Worm (Caenorhabditis elegans) whole organism, L1 larva: ENCODE results near the gene C29H12.6.

ENCODE experiments used
- Y116A8C.19 ChIP-seq: sonication (generic microtip); optimal IDR thresholded peaks from 2 replicates; lab custom pipeline; 2016; ENCODE audit warnings: missing compliant biosample characterization, missing genetic modification characterization, borderline replicate concordance
- blmp-1 ChIP-seq: fragments of 150-350 bp; optimal IDR thresholded peaks from 2 replicates; lab custom pipeline; 2014; ENCODE audit warnings: missing biosample characterization, missing genetic modification characterization
- ceh-8 ChIP-seq: fragments of 200-800 bp; sonication (Bioruptor generic); optimal IDR thresholded peaks from 2 replicates; lab custom pipeline; 2018; ENCODE audit warnings: mild to moderate bottlenecking, missing genetic modification characterization, moderate library complexity, missing compliant biosample characterization
- dpl-1 ChIP-seq, 3 experiments: fragments of 150-350 bp in 2 of 3; sonication (generic microtip) in 1 of 3; optimal IDR thresholded peaks; 2 replicates each; lab custom pipeline; 2014 to 2017; ENCODE audit warnings: missing biosample characterization in 3 of 3, missing genetic modification characterization in 3 of 3, missing genetic modification reagents in 3 of 3
- efl-1 ChIP-seq, 4 experiments: fragments of 150-350 bp; optimal IDR thresholded peaks in 3 of 4; peaks in 1 of 4; 1 replicate in 1 of 4; 2 replicates in 3 of 4; lab custom pipeline; 2014; ENCODE audit warnings: missing biosample characterization in 2 of 4, missing genetic modification characterization in 2 of 4, missing genetic modification reagents in 2 of 4
- egl-13 ChIP-seq: sonication (generic microtip); optimal IDR thresholded peaks from 2 replicates; lab custom pipeline; 2016; ENCODE audit warnings: missing genotype, missing genetic modification reagents, missing genetic modification characterization, missing compliant biosample characterization
- egl-27 ChIP-seq, 2 experiments: fragments of 150-350 bp in 1 of 2; sonication (generic microtip); optimal IDR thresholded peaks; 3 replicates each; lab custom pipeline; 2017 to 2018; ENCODE audit warnings: missing biosample characterization in 2 of 2, missing genetic modification characterization in 2 of 2, missing genetic modification reagents in 2 of 2
- elt-3 ChIP-seq, 6 experiments: fragments of 150-350 bp in 1 of 6; sonication (generic microtip); optimal IDR thresholded peaks; 2 replicates each; lab custom pipeline; 2017 to 2018; ENCODE audit warnings: missing biosample characterization in 6 of 6, missing genetic modification characterization in 6 of 6, inconsistent platforms in 1 of 6
- fkh-10 ChIP-seq: sonication (generic microtip); optimal IDR thresholded peaks from 2 replicates; lab custom pipeline; 2017; ENCODE audit warnings: missing biosample characterization, missing genetic modification reagents, missing genetic modification characterization
- fkh-8 ChIP-seq: sonication (generic microtip); optimal IDR thresholded peaks from 2 replicates; lab custom pipeline; 2016; ENCODE audit warnings: mild to moderate bottlenecking, missing genetic modification characterization, missing compliant biosample characterization
- isw-1 ChIP-seq: fragments of 200-800 bp; sonication (Bioruptor generic); IDR thresholded peaks from 2 replicates; pipeline ENCODE4 v1.3.6; 2022; ENCODE audit warnings: missing genetic modification characterization, missing compliant biosample characterization
- lin-14 ChIP-seq: fragments of 200-800 bp; sonication (Bioruptor generic); optimal IDR thresholded peaks from 2 replicates; lab custom pipeline; 2018; ENCODE audit warnings: mild to moderate bottlenecking, missing genetic modification characterization, moderate library complexity, missing compliant biosample characterization
- lin-39 ChIP-seq: fragments of 150-350 bp; optimal IDR thresholded peaks from 2 replicates; lab custom pipeline; 2014; ENCODE audit warnings: missing biosample characterization, missing genetic modification reagents, missing genetic modification characterization
- mab-9 ChIP-seq: fragments of 200-800 bp; sonication (Bioruptor generic); IDR thresholded peaks from 2 replicates; pipeline ENCODE4 v1.3.6; 2022; ENCODE audit warnings: missing genetic modification reagents, missing genetic modification characterization, missing compliant biosample characterization
- nhr-20 ChIP-seq: sonication (generic microtip); optimal IDR thresholded peaks from 2 replicates; lab custom pipeline; 2016; ENCODE audit warnings: mild to moderate bottlenecking, missing genetic modification characterization, missing compliant biosample characterization
- nhr-47 ChIP-seq: sonication (generic microtip); optimal IDR thresholded peaks from 2 replicates; lab custom pipeline; 2016; ENCODE audit warnings: mild to moderate bottlenecking, missing genetic modification characterization, moderate library complexity, missing compliant biosample characterization
- nhr-71 ChIP-seq: sonication (generic microtip); optimal IDR thresholded peaks from 2 replicates; lab custom pipeline; 2016; ENCODE audit warnings: mild to moderate bottlenecking, missing genetic modification characterization, moderate library complexity, missing compliant biosample characterization
- nhr-77 ChIP-seq: fragments of 150-350 bp; optimal IDR thresholded peaks from 2 replicates; lab custom pipeline; 2014; ENCODE audit warnings: missing biosample characterization, missing genetic modification characterization
- pag-3 ChIP-seq: sonication (generic microtip); optimal IDR thresholded peaks from 2 replicates; lab custom pipeline; 2017; ENCODE audit warnings: missing genetic modification characterization, mild to moderate bottlenecking, missing compliant biosample characterization, antibody characterized with exemption, borderline replicate concordance; ENCODE audit not compliant: insufficient read depth
- pax-3 ChIP-seq: fragments of 200-800 bp; sonication (Bioruptor generic); optimal IDR thresholded peaks from 2 replicates; lab custom pipeline; 2018; ENCODE audit warnings: mild to moderate bottlenecking, missing genetic modification characterization, moderate library complexity, missing compliant biosample characterization
- sptf-1 ChIP-seq: fragments of 150-350 bp; optimal IDR thresholded peaks from 2 replicates; lab custom pipeline; 2014; ENCODE audit warnings: missing biosample characterization, missing genetic modification characterization
- swsn-7 ChIP-seq: sonication (generic microtip); optimal IDR thresholded peaks from 2 replicates; lab custom pipeline; 2016; ENCODE audit warnings: missing genetic modification characterization, missing compliant biosample characterization
- tbx-2 ChIP-seq: sonication (generic microtip); optimal IDR thresholded peaks from 2 replicates; lab custom pipeline; 2016; ENCODE audit warnings: missing genetic modification characterization, missing compliant biosample characterization
- unc-130 ChIP-seq: fragments of 150-350 bp; optimal IDR thresholded peaks from 2 replicates; lab custom pipeline; 2017; ENCODE audit warnings: missing biosample characterization, missing genetic modification characterization, inconsistent platforms
- unc-86 ChIP-seq: sonication (generic microtip); optimal IDR thresholded peaks from 2 replicates; lab custom pipeline; 2016; ENCODE audit warnings: missing genetic modification characterization, missing compliant biosample characterization
- xbp-1 ChIP-seq: sonication (generic microtip); optimal IDR thresholded peaks from 2 replicates; lab custom pipeline; 2016; ENCODE audit warnings: missing genetic modification characterization, missing compliant biosample characterization

The C29H12.6 gene

ce11 chrII:6116701-6117100 is 1.4 kb downstream of the C29H12.6 start:
- TF ChIP-seq blmp-1 (tag; lab: Kevin White, UChicago), result peak; percentile 25
- TF ChIP-seq mab-9 (GFP tag; lab: Robert Waterston, UW), result no peak

ce11 chrII:6115283-6115682 is 2.8 kb downstream of the C29H12.6 start:
- TF ChIP-seq unc-130 (tag; lab: Kevin White, UChicago) (no peak), fkh-10 (GFP tag; lab: Kevin White, UChicago) (peak; percentile 16)

ce11 chrII:6113842-6114441 is 4.1 kb downstream of the C29H12.6 start:
- TF ChIP-seq ceh-8 (no peak), lin-14 (peak; percentile 16)

ce11 chrII:6113187-6113586 is 4.9 kb downstream of the C29H12.6 start, which contains the start of gene heri-1:
heri-1 (minus strand) TSS chrII:6113194.
- TF ChIP-seq pag-3 (no peak), nhr-77 (tag; lab: Kevin White, UChicago) (no peak), tbx-2 (no peak), egl-13 (tag; lab: Kevin White, UChicago) (no peak), Y116A8C.19 (tag; lab: Kevin White, UChicago) (no peak), swsn-7 (no peak), sptf-1 (tag; lab: Kevin White, UChicago) (no peak), pax-3 (tag; lab: Kevin White, UChicago) (no peak), lin-39 (tag; lab: Kevin White, UChicago) (no peak), isw-1 (GFP tag; lab: Robert Waterston, UW) (no peak), nhr-71 (tag; lab: Kevin White, UChicago) (no peak), efl-1 (optimal IDR thresholded peaks at IDR 0.05; lab: Kevin White, UChicago) (no peak), efl-1 (GFP tag; optimal IDR thresholded peaks at IDR 0.05 in 1 of 2; lab: Kevin White, UChicago) (no peak), elt-3 (tag; optimal IDR thresholded peaks at IDR 0.05; lab: Kevin White, UChicago) (no peak)

- TF ChIP-seq pax-3 (tag; lab: Kevin White, UChicago), result no peak
- no peak for TF ChIP-seq sptf-1 (tag; lab: Kevin White, UChicago)
These were observed 8.1 kb downstream of the C29H12.6 start for ce11 chrII:6109989-6110388.

ce11 chrII:6107773-6108172 is 10.3 kb downstream of the C29H12.6 start:
- TF ChIP-seq egl-27 (tag; optimal IDR thresholded peaks at IDR 0.05; lab: Kevin White, UChicago) (no peak), fkh-8 (peak; percentile 70), fkh-10 (GFP tag; lab: Kevin White, UChicago) (peak; percentile 16), pax-3 (tag; lab: Kevin White, UChicago) (peak; percentile 17), nhr-47 (peak; percentile 15), dpl-1 (GFP tag; optimal IDR thresholded peaks at IDR 0.05; lab: Kevin White, UChicago) (no peak), nhr-20 (tag; lab: Kevin White, UChicago) (peak; percentile 10), nhr-71 (tag; lab: Kevin White, UChicago) (peak; percentile 34), sptf-1 (tag; lab: Kevin White, UChicago) (no peak)

ce11 chrII:6103986-6104385 is 14.1 kb downstream of the C29H12.6 start:
- TF ChIP-seq unc-86 (no peak), efl-1 (optimal IDR thresholded peaks at IDR 0.05; lab: Kevin White, UChicago) (no peak), efl-1 (GFP tag; optimal IDR thresholded peaks at IDR 0.05 in 1 of 2; lab: Kevin White, UChicago) (peak in 1 of 2 experiments; percentile 55)
- TF ChIP-seq, all 84 proteins: peak for 1

- TF ChIP-seq xbp-1 (tag; lab: Kevin White, UChicago), result no peak
- peak; percentile 96 for TF ChIP-seq ceh-8
These were observed 16.6 kb downstream of the C29H12.6 start for ce11 chrII:6101475-6101874.
